Worm (Caenorhabditis elegans) whole organism, midembryonic: ENCODE measurements around the gene F42G2.7.

ENCODE experiments used
- T22C8.4 ChIP-seq: fragments of 200-800 bp; sonication (Bioruptor generic); IDR thresholded peaks from 2 replicates; pipeline ENCODE4 v1.3.6; 2022; ENCODE audit warnings: missing genetic modification characterization, missing compliant biosample characterization
- cog-1 ChIP-seq: sonication (generic microtip); optimal IDR thresholded peaks from 2 replicates; lab custom pipeline; 2016; ENCODE audit warnings: missing genetic modification characterization, missing compliant biosample characterization
- flt-1 ChIP-seq: fragments of 200-800 bp; sonication (Bioruptor generic); IDR thresholded peaks from 2 replicates; pipeline ENCODE4 v1.3.6; 2022; ENCODE audit warnings: missing genetic modification characterization, missing compliant biosample characterization
- klf-2 ChIP-seq: fragments of 200-800 bp; sonication (Bioruptor generic); conservative IDR thresholded peaks from 2 replicates; pipeline ENCODE4 v1.3.6; 2022; ENCODE audit warnings: missing genetic modification reagents, missing genetic modification characterization, missing compliant biosample characterization
- med-1 ChIP-seq: sonication (generic microtip); optimal IDR thresholded peaks from 2 replicates; lab custom pipeline; 2017; ENCODE audit warnings: missing genetic modification characterization, mild to moderate bottlenecking, missing compliant biosample characterization, antibody characterized with exemption, missing genetic modification reagents; ENCODE audit not compliant: insufficient read depth
- ref-1 ChIP-seq: fragments of 200-800 bp; sonication (Bioruptor generic); conservative IDR thresholded peaks from 2 replicates; pipeline ENCODE4 v1.3.6; 2022; ENCODE audit warnings: missing genetic modification reagents, missing genetic modification characterization, missing compliant biosample characterization
- tab-1 ChIP-seq: fragments of 200-800 bp; sonication (Bioruptor generic); IDR thresholded peaks from 2 replicates; pipeline ENCODE4 v1.3.6; 2022; ENCODE audit warnings: missing genetic modification characterization, missing compliant biosample characterization
- ztf-23 ChIP-seq: fragments of 200-800 bp; sonication (Bioruptor generic); IDR thresholded peaks from 2 replicates; pipeline ENCODE4 v1.3.6; 2022; ENCODE audit warnings: missing genetic modification reagents, missing genetic modification characterization, missing compliant biosample characterization
- ztf-29 ChIP-seq: fragments of 200-800 bp; sonication (Bioruptor generic); IDR thresholded peaks from 2 replicates; pipeline ENCODE4 v1.3.6; 2022; ENCODE audit warnings: missing genetic modification reagents, missing genetic modification characterization, missing compliant biosample characterization

The F42G2.7 gene

ce11 chrII:2390884-2391283, 27.1 kb upstream of the F42G2.7 start, which contains the start of gene F16G10.10:
F16G10.10 (minus strand) TSS chrII:2390984.
- TF ChIP-seq T22C8.4 (GFP tag; lab: Robert Waterston, UW) (no peak), ref-1 (no peak), ztf-23 (no peak), cog-1 (no peak), tab-1 (no peak), klf-2 (GFP tag; lab: Robert Waterston, UW) (no peak), med-1 (GFP tag; lab: Kevin White, UChicago) (no peak), flt-1 (GFP tag; lab: Robert Waterston, UW) (no peak)

- TF ChIP-seq ref-1 (no peak), klf-2 (GFP tag; lab: Robert Waterston, UW) (no peak), cog-1 (no peak), flt-1 (GFP tag; lab: Robert Waterston, UW) (no peak), tab-1 (no peak), med-1 (GFP tag; lab: Kevin White, UChicago) (no peak), ztf-23 (no peak), ztf-29 (GFP tag; lab: Robert Waterston, UW) (no peak), T22C8.4 (GFP tag; lab: Robert Waterston, UW) (no peak)
These were observed 24.1 kb upstream of the F42G2.7 start, which contains the start of gene F16G10.11 for ce11 chrII:2393821-2394220. F16G10.11 (minus strand) TSS chrII:2393921.

ce11 chrII:2395864-2396263, 22.1 kb upstream of the F42G2.7 start, which contains the start of gene F16G10.13:
F16G10.13 (minus strand) TSS chrII:2395964.
- TF ChIP-seq tab-1 = no peak
- TF ChIP-seq ref-1 = no peak
- no peak for TF ChIP-seq klf-2 (GFP tag; lab: Robert Waterston, UW)
- TF ChIP-seq ztf-23 = no peak
- no peak for TF ChIP-seq ztf-29 (GFP tag; lab: Robert Waterston, UW)
- no peak for TF ChIP-seq T22C8.4 (GFP tag; lab: Robert Waterston, UW)
- TF ChIP-seq cog-1 = no peak
- no peak for TF ChIP-seq flt-1 (GFP tag; lab: Robert Waterston, UW)
- no peak for TF ChIP-seq med-1 (GFP tag; lab: Kevin White, UChicago)

ce11 chrII:2398884-2399283, 19.1 kb upstream of the F42G2.7 start, which contains the start of gene F16G10.14:
F16G10.14 (minus strand) TSS chrII:2398984.
- TF ChIP-seq ref-1 = no peak
- no peak for TF ChIP-seq tab-1
- TF ChIP-seq med-1 (GFP tag; lab: Kevin White, UChicago) = no peak
- no peak for TF ChIP-seq ztf-29 (GFP tag; lab: Robert Waterston, UW)
- no peak for TF ChIP-seq T22C8.4 (GFP tag; lab: Robert Waterston, UW)
- no peak for TF ChIP-seq cog-1
- TF ChIP-seq flt-1 (GFP tag; lab: Robert Waterston, UW) = no peak
- no peak for TF ChIP-seq klf-2 (GFP tag; lab: Robert Waterston, UW)
- TF ChIP-seq ztf-23 = no peak

ce11 chrII:2399810-2400209, 18.1 kb upstream of the F42G2.7 start:
- TF ChIP-seq cog-1 (no peak), T22C8.4 (GFP tag; lab: Robert Waterston, UW) (no peak), ztf-23 (no peak), tab-1 (no peak), ref-1 (no peak), med-1 (GFP tag; lab: Kevin White, UChicago) (no peak), ztf-29 (GFP tag; lab: Robert Waterston, UW) (no peak), flt-1 (GFP tag; lab: Robert Waterston, UW) (no peak), klf-2 (GFP tag; lab: Robert Waterston, UW) (no peak)

ce11 chrII:2403984-2404383, 14.0 kb upstream of the F42G2.7 start, which contains the start of gene F16G10.1:
F16G10.1 (plus strand) TSS chrII:2404284.
- TF ChIP-seq tab-1 = no peak

- TF ChIP-seq klf-2 (GFP tag; lab: Robert Waterston, UW) (no peak), ztf-23 (no peak), flt-1 (GFP tag; lab: Robert Waterston, UW) (no peak), ref-1 (no peak), cog-1 (no peak)
These were observed 6.9 kb upstream of the F42G2.7 start for ce11 chrII:2411093-2411492.

- no peak for TF ChIP-seq cog-1
- no peak for TF ChIP-seq flt-1 (GFP tag; lab: Robert Waterston, UW)
- TF ChIP-seq klf-2 (GFP tag; lab: Robert Waterston, UW) = no peak
- TF ChIP-seq ztf-29 (GFP tag; lab: Robert Waterston, UW) = no peak
- TF ChIP-seq ztf-23 = no peak
- TF ChIP-seq med-1 (GFP tag; lab: Kevin White, UChicago) = no peak
- TF ChIP-seq ref-1 = no peak
- no peak for TF ChIP-seq T22C8.4 (GFP tag; lab: Robert Waterston, UW)
- TF ChIP-seq tab-1 = no peak
These were observed 6.4 kb upstream of the F42G2.7 start for ce11 chrII:2411555-2411954.

- TF ChIP-seq flt-1 (GFP tag; lab: Robert Waterston, UW) (no peak), klf-2 (GFP tag; lab: Robert Waterston, UW) (no peak), tab-1 (no peak), med-1 (GFP tag; lab: Kevin White, UChicago) (no peak), ztf-29 (GFP tag; lab: Robert Waterston, UW) (no peak), ref-1 (no peak), cog-1 (no peak), ztf-23 (no peak), T22C8.4 (GFP tag; lab: Robert Waterston, UW) (no peak)
These were observed 5.3 kb upstream of the F42G2.7 start, which contains the start of gene fbxa-182 for ce11 chrII:2412649-2413048. fbxa-182 (minus strand) TSS chrII:2412749.

ce11 chrII:2415439-2415838, 2.5 kb upstream of the F42G2.7 start, which contains the start of gene fbxa-4:
fbxa-4 (minus strand) TSS chrII:2415531.
- TF ChIP-seq tab-1 (no peak), cog-1 (no peak), med-1 (GFP tag; lab: Kevin White, UChicago) (no peak), T22C8.4 (GFP tag; lab: Robert Waterston, UW) (no peak), klf-2 (GFP tag; lab: Robert Waterston, UW) (no peak), flt-1 (GFP tag; lab: Robert Waterston, UW) (no peak), ztf-23 (no peak), ztf-29 (GFP tag; lab: Robert Waterston, UW) (no peak), ref-1 (no peak)
